Fruit fly (Drosophila melanogaster) whole organism: Measurements from ENCODE around the gene Ugt305A1.

ENCODE experiments used
- CG8478 ChIP-seq: fragments of >200 bp; optimal IDR thresholded peaks from 2 replicates; lab custom pipeline; 2018; ENCODE audit warnings: inconsistent platforms
- Dll ChIP-seq: fragments of >200 bp; optimal IDR thresholded peaks from 2 replicates; lab custom pipeline; 2017
- EcR ChIP-seq, 2 experiments: fragments of >200 bp; optimal IDR thresholded peaks; 2 replicates each; lab custom pipeline; 2017; ENCODE audit warnings: missing biosample characterization in 2 of 2, missing genetic modification characterization in 2 of 2, missing genetic modification reagents in 2 of 2
- pan ChIP-seq: fragments of >200 bp; optimal IDR thresholded peaks from 2 replicates; lab custom pipeline; 2017
- psq ChIP-seq: fragments of >200 bp; optimal IDR thresholded peaks from 2 replicates; lab custom pipeline; 2017
- usp ChIP-seq: fragments of >200 bp; optimal IDR thresholded peaks from 2 replicates; lab custom pipeline; 2017; ENCODE audit warnings: missing biosample characterization, missing genetic modification characterization, mixed read lengths

Gene Ugt305A1

DNA sequence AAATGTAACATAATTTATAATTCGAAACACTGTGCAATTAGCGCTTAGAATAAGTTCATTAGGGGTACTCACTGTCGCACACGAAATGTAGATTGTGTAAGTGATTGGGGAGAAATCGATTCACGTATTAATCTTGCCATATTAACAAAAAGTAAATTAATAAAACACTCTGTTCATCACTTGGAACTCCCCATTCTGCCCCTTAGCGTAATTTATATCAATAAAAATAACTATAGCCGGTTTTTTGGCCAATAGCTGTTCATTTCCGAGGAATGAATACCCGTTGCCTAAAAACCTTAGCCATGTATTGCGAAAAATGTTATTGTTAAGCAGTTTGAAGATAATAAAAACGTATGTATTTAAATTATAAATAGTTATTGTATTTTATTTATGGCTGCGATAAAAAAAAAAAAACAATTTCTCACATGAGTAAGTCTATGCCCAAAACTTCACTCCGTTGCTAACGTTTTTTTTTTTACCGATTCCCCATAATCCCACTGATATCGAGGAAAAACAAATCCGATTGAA, at the start of gene Ugt305A1:
TSS of gene Ugt305A1 (plus strand) at position 478 of the 528 bp plus-strand sequence.
- no peak for TF ChIP-seq CG8478 (lab: Kevin White, UChicago)
- no peak for TF ChIP-seq EcR (GFP tag; optimal IDR thresholded peaks at IDR 0.05; lab: Kevin White, UChicago)

DNA sequence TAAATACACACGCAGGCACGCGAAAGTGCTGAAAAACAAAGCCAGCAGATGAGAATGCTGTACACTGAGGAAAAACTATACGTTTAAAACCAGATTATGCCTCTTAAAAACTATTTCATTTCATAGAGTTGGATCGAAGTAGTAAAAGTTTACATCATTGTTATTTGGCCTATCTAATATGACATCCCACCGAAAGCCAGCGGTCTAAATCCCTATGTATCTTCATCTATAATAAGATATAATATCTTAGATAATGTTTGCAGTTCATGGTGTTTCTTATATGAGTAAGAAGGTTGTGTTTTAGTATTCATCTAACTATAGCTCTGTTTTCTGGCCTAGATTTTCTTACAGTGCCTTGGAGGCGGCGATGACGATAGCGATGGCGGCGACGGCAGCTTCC, 49.4 kb upstream of the Ugt305A1 start:
- TF ChIP-seq CG8478 (lab: Kevin White, UChicago) (no peak), usp (GFP tag; lab: Kevin White, UChicago) (no peak), pan (lab: Kevin White, UChicago) (no peak), Dll (lab: Kevin White, UChicago) (no peak), psq (lab: Kevin White, UChicago) (no peak), EcR (GFP tag; optimal IDR thresholded peaks at IDR 0.05; lab: Kevin White, UChicago) (no peak)

DNA sequence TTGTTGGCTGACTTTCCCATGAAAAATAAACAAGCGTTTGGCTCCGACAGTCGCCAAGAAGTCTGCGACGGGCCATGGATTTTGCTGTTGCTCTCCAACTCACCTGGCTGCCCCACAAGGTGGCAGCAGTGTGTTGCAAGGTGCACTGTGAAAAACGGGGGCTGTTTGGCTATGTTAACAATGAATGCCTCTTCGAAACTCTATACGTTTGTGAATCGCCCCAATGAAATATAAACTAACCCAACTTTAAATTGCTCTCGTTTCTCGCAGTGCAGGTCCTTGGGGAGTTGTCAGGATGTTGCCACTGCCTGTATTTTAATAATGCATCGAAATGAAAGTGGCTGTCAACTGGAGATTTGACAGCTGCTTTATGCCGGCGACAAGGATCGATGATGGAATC, 45.2 kb upstream of the Ugt305A1 start:
- TF ChIP-seq Dll (lab: Kevin White, UChicago): no peak
- TF ChIP-seq pan (lab: Kevin White, UChicago): no peak
- no peak for TF ChIP-seq EcR (GFP tag; optimal IDR thresholded peaks at IDR 0.05; lab: Kevin White, UChicago)
- no peak for TF ChIP-seq CG8478 (lab: Kevin White, UChicago)
- TF ChIP-seq psq (lab: Kevin White, UChicago): no peak
- TF ChIP-seq usp (GFP tag; lab: Kevin White, UChicago): no peak

DNA sequence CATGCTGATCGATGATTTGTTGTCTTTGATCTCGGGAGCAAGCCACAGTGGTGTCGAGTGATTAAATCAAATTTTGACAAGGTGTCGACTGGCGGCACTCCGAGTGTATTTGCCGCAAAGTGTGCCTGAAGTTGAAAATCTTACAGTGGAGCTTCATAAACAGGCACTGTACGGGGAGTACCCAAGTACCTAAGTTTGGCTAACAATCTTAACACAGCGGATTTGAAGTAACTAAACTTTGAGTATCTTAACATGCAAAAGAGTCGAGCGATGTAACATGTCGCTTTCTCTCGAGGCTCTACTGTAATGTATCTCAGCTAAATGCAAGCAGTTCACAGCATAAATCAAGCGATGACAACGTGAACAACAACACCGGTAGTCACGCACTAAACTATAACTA, 42.8 kb upstream of the Ugt305A1 start:
- TF ChIP-seq Dll (lab: Kevin White, UChicago) (no peak), psq (lab: Kevin White, UChicago) (no peak), CG8478 (lab: Kevin White, UChicago) (no peak), EcR (GFP tag; optimal IDR thresholded peaks at IDR 0.05; lab: Kevin White, UChicago) (no peak), usp (GFP tag; lab: Kevin White, UChicago) (no peak), pan (lab: Kevin White, UChicago) (no peak)

DNA sequence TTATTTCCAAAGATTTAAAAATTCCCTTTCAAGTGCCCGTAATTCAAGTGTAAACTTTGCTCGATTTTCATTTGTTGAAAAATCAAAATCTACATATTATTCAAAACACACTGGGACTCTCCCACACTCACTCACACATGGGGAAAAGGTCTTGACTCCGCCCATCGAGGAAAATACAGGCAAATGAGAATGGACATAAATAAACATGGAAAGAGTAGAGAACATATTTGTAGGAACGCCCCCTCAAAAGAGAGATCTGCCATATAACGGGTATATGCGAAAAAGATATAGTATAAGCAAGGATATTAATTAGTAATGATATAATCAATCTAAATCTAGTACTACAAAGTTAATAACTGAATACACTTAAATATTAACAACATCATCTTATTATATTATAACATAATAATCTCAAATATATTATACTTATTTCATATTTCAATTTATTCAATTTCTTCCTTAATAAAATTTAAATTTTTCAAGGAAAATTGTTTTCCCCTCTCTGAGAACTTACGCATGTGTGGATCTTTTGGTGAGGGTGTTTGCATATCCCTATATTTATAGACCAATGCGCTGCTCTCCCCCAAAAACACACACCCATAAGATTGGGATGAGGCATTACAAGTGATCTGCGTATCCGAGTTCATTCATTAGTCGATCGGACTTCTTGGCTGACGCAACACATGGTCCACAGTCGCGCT, 41.2 kb upstream of the Ugt305A1 start, which contains the start of gene FoxL1:
TSS of gene FoxL1 (plus strand) at position 651 of the 701 bp plus-strand sequence.
- TF ChIP-seq pan (lab: Kevin White, UChicago) (no peak), psq (lab: Kevin White, UChicago) (no peak), CG8478 (lab: Kevin White, UChicago) (no peak), usp (GFP tag; lab: Kevin White, UChicago) (no peak), Dll (lab: Kevin White, UChicago) (no peak), EcR (GFP tag; optimal IDR thresholded peaks at IDR 0.05; lab: Kevin White, UChicago) (no peak)

DNA sequence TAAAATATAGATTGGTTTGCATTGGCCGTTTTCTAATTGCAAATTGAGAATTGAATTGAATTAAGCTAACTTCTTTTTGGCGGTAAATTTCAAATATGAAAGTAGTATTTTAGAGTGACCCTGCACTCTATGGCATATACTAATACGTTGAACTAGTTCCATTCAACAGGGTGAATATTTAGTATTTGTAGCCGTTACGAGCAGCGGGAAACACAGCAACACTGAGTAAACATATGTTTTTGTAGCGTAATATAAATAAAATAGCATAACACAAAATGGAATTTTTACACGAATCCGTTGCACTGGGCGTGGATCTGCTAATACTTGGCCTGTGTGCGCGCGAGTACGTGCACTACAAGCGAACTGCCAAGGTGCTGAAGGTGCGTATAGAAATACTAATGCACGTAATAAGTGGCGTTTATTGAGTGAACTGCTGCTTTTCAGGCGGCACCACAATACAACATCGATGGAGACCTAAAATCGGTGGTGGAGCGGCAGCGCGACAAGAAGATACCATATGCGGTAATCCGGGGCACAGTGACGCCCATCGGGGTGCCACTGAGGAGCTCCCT, 38.2 kb upstream of the Ugt305A1 start, which contains the start of gene Mul1:
TSS of gene Mul1 (plus strand) at position 198 of the 572 bp plus-strand sequence.
- TF ChIP-seq EcR (GFP tag; optimal IDR thresholded peaks at IDR 0.05; lab: Kevin White, UChicago) (no peak), Dll (lab: Kevin White, UChicago) (no peak), CG8478 (lab: Kevin White, UChicago) (no peak), usp (GFP tag; lab: Kevin White, UChicago) (no peak), psq (lab: Kevin White, UChicago) (no peak), pan (lab: Kevin White, UChicago) (no peak)

DNA sequence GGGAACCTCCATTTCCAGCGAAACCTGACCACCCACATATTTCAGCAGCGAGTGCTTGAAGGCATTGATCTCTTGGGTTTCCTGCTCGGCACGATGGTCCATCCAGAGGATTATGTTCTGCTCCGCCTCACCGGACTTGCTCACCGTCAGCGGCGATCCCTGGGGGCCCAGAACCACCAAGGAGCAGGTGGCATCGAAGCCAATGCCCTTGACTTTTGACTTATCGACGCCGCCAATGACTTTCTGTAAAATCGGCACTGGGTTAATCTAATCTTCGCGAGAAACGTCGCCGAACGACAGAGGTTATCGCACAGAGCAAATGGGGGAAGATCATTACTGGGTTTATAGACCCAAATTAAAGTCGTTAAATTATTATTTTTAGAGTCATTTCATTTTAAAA, 35.1 kb upstream of the Ugt305A1 start:
- TF ChIP-seq CG8478 (lab: Kevin White, UChicago) (no peak), usp (GFP tag; lab: Kevin White, UChicago) (no peak), Dll (lab: Kevin White, UChicago) (no peak), EcR (GFP tag; optimal IDR thresholded peaks at IDR 0.05; lab: Kevin White, UChicago) (no peak), psq (lab: Kevin White, UChicago) (no peak), pan (lab: Kevin White, UChicago) (no peak)

DNA sequence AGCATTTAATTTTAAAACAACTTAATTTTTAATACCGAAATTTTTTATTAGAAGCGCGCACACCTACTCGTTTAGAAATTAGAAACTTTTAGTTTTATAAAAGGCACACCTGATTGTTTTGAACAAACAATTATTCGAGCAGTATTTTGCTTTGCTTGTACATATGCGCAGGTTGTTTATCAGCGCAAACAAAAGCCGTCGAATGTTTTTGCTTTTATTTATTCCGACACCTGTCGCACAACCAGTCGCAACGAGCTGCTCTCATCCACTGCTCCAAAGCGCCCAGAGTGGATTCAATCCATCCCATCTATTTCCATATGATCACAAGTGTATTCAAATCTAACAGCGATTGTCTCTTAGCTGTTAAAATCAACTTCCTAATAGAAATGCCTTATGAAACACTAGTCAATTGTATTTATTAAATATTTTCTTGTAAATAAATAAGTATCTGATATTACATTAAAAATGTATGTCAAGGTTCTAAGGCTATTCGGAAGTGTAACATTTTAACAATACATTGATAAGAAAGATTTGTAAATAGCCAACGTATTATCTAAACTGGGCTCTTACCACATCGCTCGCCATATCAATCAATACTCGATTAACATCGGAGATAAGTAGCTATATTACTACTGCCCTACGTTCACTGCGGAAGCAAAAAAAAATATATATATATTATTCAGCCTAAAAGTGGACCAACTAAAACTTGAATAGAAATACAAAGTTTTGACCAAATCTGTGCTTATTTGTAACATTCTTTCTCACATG, 33.6 kb upstream of the Ugt305A1 start, which contains the start of gene CG11594:
TSS of gene CG11594 (minus strand) at position 274 of the 768 bp plus-strand sequence.
- TF ChIP-seq CG8478 (lab: Kevin White, UChicago) (no peak), usp (GFP tag; lab: Kevin White, UChicago) (no peak), pan (lab: Kevin White, UChicago) (no peak), psq (lab: Kevin White, UChicago) (no peak), Dll (lab: Kevin White, UChicago) (no peak), EcR (GFP tag; optimal IDR thresholded peaks at IDR 0.05; lab: Kevin White, UChicago) (no peak)

DNA sequence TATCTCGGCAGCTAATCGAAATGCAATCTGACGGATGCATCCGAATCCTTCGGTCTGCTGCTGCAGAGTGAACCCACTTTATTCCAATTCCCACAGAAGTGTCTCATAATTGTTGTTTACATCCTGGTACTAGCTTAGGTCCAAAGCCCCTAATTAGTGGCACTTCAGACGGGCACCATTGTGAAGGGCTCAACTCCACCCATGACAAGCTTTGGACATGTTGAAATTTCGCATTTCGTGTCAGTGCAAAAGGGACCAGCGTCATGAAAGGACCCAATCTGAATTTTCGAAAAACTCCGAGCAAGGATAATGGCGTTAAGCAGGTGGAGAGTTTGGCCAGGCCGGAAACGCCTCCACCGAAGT, 33.1 kb upstream of the Ugt305A1 start, which contains the start of gene Gr64a:
TSS of gene Gr64a (plus strand) at position 264 of the 363 bp plus-strand sequence.
- no peak for TF ChIP-seq EcR (GFP tag; optimal IDR thresholded peaks at IDR 0.05; lab: Kevin White, UChicago)
- no peak for TF ChIP-seq psq (lab: Kevin White, UChicago)
- no peak for TF ChIP-seq pan (lab: Kevin White, UChicago)
- no peak for TF ChIP-seq CG8478 (lab: Kevin White, UChicago)
- no peak for TF ChIP-seq Dll (lab: Kevin White, UChicago)

DNA sequence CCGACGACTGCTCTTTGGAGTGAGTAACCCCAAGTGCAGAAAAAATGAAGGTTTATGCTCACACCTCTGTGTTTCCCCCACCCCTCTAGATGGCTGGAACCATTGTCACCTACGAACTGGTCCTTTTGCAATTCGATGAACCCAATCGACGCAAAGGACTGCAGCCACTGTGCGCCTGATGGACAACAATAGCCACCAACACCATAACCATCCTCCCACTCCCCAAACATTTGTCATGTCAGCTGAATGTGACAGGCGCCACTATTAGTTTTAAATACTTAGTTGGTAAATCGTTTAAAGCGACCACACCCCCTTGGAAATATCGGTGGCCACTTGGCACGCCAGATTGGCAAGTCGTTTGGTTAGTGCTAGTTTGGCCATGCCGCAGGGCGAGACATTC, 31.3 kb upstream of the Ugt305A1 start, which contains the start of the genes Gr64b and Gr64c:
TSS of gene Gr64b (plus strand) at position 301 of the 400 bp plus-strand sequence.
TSS of gene Gr64c (plus strand) at position 301 of the 400 bp plus-strand sequence.
- TF ChIP-seq Dll (lab: Kevin White, UChicago): no peak
- TF ChIP-seq pan (lab: Kevin White, UChicago): no peak
- no peak for TF ChIP-seq CG8478 (lab: Kevin White, UChicago)
- TF ChIP-seq EcR (GFP tag; optimal IDR thresholded peaks at IDR 0.05; lab: Kevin White, UChicago): no peak
- TF ChIP-seq psq (lab: Kevin White, UChicago): no peak
- TF ChIP-seq usp (GFP tag; lab: Kevin White, UChicago): no peak
